Fruit fly (Drosophila melanogaster) whole organism, prepupa: Measurements from ENCODE around the gene Fkbp39.

Experiments used
- Blimp-1 ChIP-seq: fragments of 200-800 bp; sonication (Bioruptor generic); optimal IDR thresholded peaks from 3 replicates; lab custom pipeline; 2017; ENCODE audit warnings: missing biosample characterization, missing genetic modification characterization, mild to moderate bottlenecking, moderate library complexity, missing genetic modification reagents
- CG10669 ChIP-seq: fragments of 200-800 bp; sonication (Bioruptor generic); optimal IDR thresholded peaks from 3 replicates; lab custom pipeline; 2018; ENCODE audit warnings: missing biosample characterization, mild to moderate bottlenecking, missing genetic modification characterization, moderate library complexity
- CG11762 ChIP-seq: fragments of 200-800 bp; sonication (Bioruptor generic); optimal IDR thresholded peaks from 3 replicates; lab custom pipeline; 2016; ENCODE audit warnings: missing biosample characterization, missing genetic modification characterization; ENCODE audit not compliant: insufficient read depth
- CG11902 ChIP-seq: fragments of 200-800 bp; sonication (Bioruptor generic); optimal IDR thresholded peaks from 3 replicates; lab custom pipeline; 2016; ENCODE audit warnings: missing biosample characterization, missing genetic modification characterization
- CG15336 ChIP-seq: fragments of 200-800 bp; sonication (Bioruptor generic); IDR thresholded peaks from 2 replicates; pipeline ENCODE4 v1.3.6; 2022; ENCODE audit warnings: missing biosample characterization, missing genetic modification characterization
- CG1621 ChIP-seq: fragments of 200-800 bp; sonication (Bioruptor generic); optimal IDR thresholded peaks from 3 replicates; lab custom pipeline; 2018; ENCODE audit warnings: missing biosample characterization, mild to moderate bottlenecking, missing genetic modification characterization
- CG16779 ChIP-seq: fragments of 200-800 bp; sonication (Bioruptor generic); optimal IDR thresholded peaks from 3 replicates; lab custom pipeline; 2017; ENCODE audit warnings: missing biosample characterization, mild to moderate bottlenecking, missing genetic modification characterization
- CG3919 ChIP-seq: fragments of 200-800 bp; sonication (Bioruptor generic); optimal IDR thresholded peaks from 3 replicates; lab custom pipeline; 2016; ENCODE audit warnings: missing biosample characterization, missing genetic modification characterization
- CG6276 ChIP-seq: fragments of 200-800 bp; sonication (Bioruptor generic); optimal IDR thresholded peaks from 2 replicates; lab custom pipeline; 2017; ENCODE audit warnings: missing biosample characterization, mild to moderate bottlenecking, missing genetic modification characterization
- CG6792 ChIP-seq: fragments of 200-800 bp; sonication (Bioruptor generic); optimal IDR thresholded peaks from 3 replicates; lab custom pipeline; 2016; ENCODE audit warnings: missing biosample characterization, missing genetic modification characterization
- CG8119 ChIP-seq: fragments of 200-800 bp; sonication (Bioruptor generic); IDR thresholded peaks from 3 replicates; pipeline ENCODE4 v1.3.6; 2022; ENCODE audit warnings: missing biosample characterization, missing genetic modification characterization
- CG8319 ChIP-seq: fragments of 200-800 bp; sonication (Bioruptor generic); optimal IDR thresholded peaks from 3 replicates; lab custom pipeline; 2016; ENCODE audit warnings: missing biosample characterization, missing genetic modification characterization
- CG8632 ChIP-seq: fragments of 200-800 bp; sonication (Bioruptor generic); optimal IDR thresholded peaks from 3 replicates; lab custom pipeline; 2016; ENCODE audit warnings: missing biosample characterization, missing genetic modification characterization
- Eip75B ChIP-seq: fragments of 200-800 bp; sonication (Bioruptor generic); optimal IDR thresholded peaks from 3 replicates; lab custom pipeline; 2016; ENCODE audit warnings: missing biosample characterization, missing genetic modification characterization
- Eip78C ChIP-seq: fragments of 200-800 bp; sonication (Bioruptor generic); peaks from one replicate; lab custom pipeline; 2016; ENCODE audit warnings: missing biosample characterization, missing genetic modification characterization
- Ets21C ChIP-seq: fragments of 200-800 bp; sonication (Bioruptor generic); optimal IDR thresholded peaks from 3 replicates; lab custom pipeline; 2016; ENCODE audit warnings: missing biosample characterization, missing genetic modification characterization
- Gug ChIP-seq: fragments of 200-800 bp; sonication (Bioruptor generic); IDR thresholded peaks from 2 replicates; pipeline ENCODE4 v1.3.6; 2022; ENCODE audit warnings: missing biosample characterization, missing genetic modification characterization
- Hr39 ChIP-seq: fragments of 200-800 bp; sonication (Bioruptor generic); optimal IDR thresholded peaks from 2 replicates; lab custom pipeline; 2016; ENCODE audit warnings: missing biosample characterization, missing genetic modification characterization
- Hr4 ChIP-seq: fragments of 200-800 bp; sonication (Bioruptor generic); optimal IDR thresholded peaks from 3 replicates; lab custom pipeline; 2016; ENCODE audit warnings: missing biosample characterization, missing genetic modification characterization
- Met ChIP-seq: fragments of 200-800 bp; sonication (Bioruptor generic); optimal IDR thresholded peaks from 3 replicates; lab custom pipeline; 2016; ENCODE audit warnings: missing biosample characterization, missing genetic modification characterization
- OdsH ChIP-seq: fragments of 200-800 bp; sonication (Bioruptor generic); optimal IDR thresholded peaks from 3 replicates; lab custom pipeline; 2016; ENCODE audit warnings: missing biosample characterization, missing genetic modification characterization
- Smox ChIP-seq: fragments of 200-800 bp; sonication (Bioruptor generic); optimal IDR thresholded peaks from 3 replicates; lab custom pipeline; 2016; ENCODE audit warnings: missing biosample characterization, missing genetic modification characterization
- Sox102F ChIP-seq: fragments of 200-800 bp; sonication (Bioruptor generic); optimal IDR thresholded peaks from 2 replicates; lab custom pipeline; 2016; ENCODE audit warnings: missing biosample characterization, mild to moderate bottlenecking, missing genetic modification characterization
- Sox14 ChIP-seq: fragments of 200-800 bp; sonication (Bioruptor generic); optimal IDR thresholded peaks from 3 replicates; lab custom pipeline; 2016; ENCODE audit warnings: missing biosample characterization, missing genetic modification characterization
- Sox15 ChIP-seq: fragments of 200-800 bp; sonication (Bioruptor generic); optimal IDR thresholded peaks from 3 replicates; lab custom pipeline; 2016; ENCODE audit warnings: missing biosample characterization, missing genetic modification characterization
- achi ChIP-seq: fragments of 200-800 bp; sonication (Bioruptor generic); optimal IDR thresholded peaks from 3 replicates; lab custom pipeline; 2016; ENCODE audit warnings: missing biosample characterization, missing genetic modification characterization
- acj6 ChIP-seq: fragments of 200-800 bp; sonication (Bioruptor generic); optimal IDR thresholded peaks from 3 replicates; lab custom pipeline; 2016; ENCODE audit warnings: missing biosample characterization, missing genetic modification characterization
- cyc ChIP-seq: fragments of 200-800 bp; sonication (Bioruptor generic); optimal IDR thresholded peaks from 3 replicates; lab custom pipeline; 2016; ENCODE audit warnings: missing biosample characterization, missing genetic modification characterization
- dsx ChIP-seq: fragments of 200-800 bp; optimal IDR thresholded peaks from 3 replicates; lab custom pipeline; 2019; ENCODE audit warnings: missing biosample characterization, mild to moderate bottlenecking, missing genetic modification characterization, moderate library complexity; ENCODE audit not compliant: poor library complexity, severe bottlenecking
- eg ChIP-seq: fragments of 200-800 bp; sonication (Bioruptor generic); IDR thresholded peaks from 3 replicates; pipeline ENCODE4 v1.3.6; 2022; ENCODE audit warnings: missing biosample characterization, missing genetic modification characterization
- esn ChIP-seq: fragments of 200-800 bp; sonication (Bioruptor generic); optimal IDR thresholded peaks from 2 replicates; lab custom pipeline; 2016; ENCODE audit warnings: missing biosample characterization, mild to moderate bottlenecking, missing genetic modification characterization, moderate library complexity
- fd59A ChIP-seq: fragments of 200-800 bp; sonication (Bioruptor generic); optimal IDR thresholded peaks from 2 replicates; lab custom pipeline; 2017; ENCODE audit warnings: missing biosample characterization, mild to moderate bottlenecking, missing genetic modification characterization, missing genetic modification reagents
- fd85E ChIP-seq: fragments of 200-800 bp; sonication (Bioruptor generic); optimal IDR thresholded peaks from 3 replicates; lab custom pipeline; 2016; ENCODE audit warnings: missing biosample characterization, missing genetic modification characterization
- fkh ChIP-seq: fragments of 200-800 bp; sonication (Bioruptor generic); optimal IDR thresholded peaks from 3 replicates; lab custom pipeline; 2017; ENCODE audit warnings: missing biosample characterization, mild to moderate bottlenecking, missing genetic modification characterization, moderate library complexity
- lz ChIP-seq: fragments of 200-800 bp; sonication (Bioruptor generic); optimal IDR thresholded peaks from 3 replicates; lab custom pipeline; 2016; ENCODE audit warnings: missing biosample characterization, missing genetic modification characterization
- net ChIP-seq: fragments of 200-800 bp; sonication (Bioruptor generic); optimal IDR thresholded peaks from 3 replicates; lab custom pipeline; 2016; ENCODE audit warnings: missing biosample characterization, missing genetic modification characterization
- salr ChIP-seq, 2 experiments: fragments of 200-800 bp; sonication (Bioruptor generic); optimal IDR thresholded peaks; 3 replicates each; lab custom pipeline; 2016 to 2018; ENCODE audit warnings: missing biosample characterization in 2 of 2, missing genetic modification characterization in 2 of 2, mild to moderate bottlenecking in 1 of 2
- ss ChIP-seq, 2 experiments: fragments of 200-800 bp; sonication (Bioruptor generic); optimal IDR thresholded peaks; 2 replicates in 1 of 2; 3 replicates in 1 of 2; lab custom pipeline; 2017 to 2018; ENCODE audit warnings: mild to moderate bottlenecking in 2 of 2, missing biosample characterization in 2 of 2, missing genetic modification characterization in 2 of 2, moderate library complexity in 1 of 2
- svp ChIP-seq: fragments of 200-800 bp; sonication (Bioruptor generic); peaks from one replicate; lab custom pipeline; 2016; ENCODE audit warnings: missing biosample characterization, missing genetic modification characterization
- topi ChIP-seq: fragments of 200-800 bp; sonication (Bioruptor generic); optimal IDR thresholded peaks from 3 replicates; lab custom pipeline; 2016; ENCODE audit warnings: missing biosample characterization, missing genetic modification characterization
- vri ChIP-seq: fragments of 200-800 bp; sonication (Bioruptor generic); optimal IDR thresholded peaks from 3 replicates; lab custom pipeline; 2016; ENCODE audit warnings: missing biosample characterization, mild to moderate bottlenecking, missing genetic modification characterization

The Fkbp39 gene

dm6 chr3R:15330472-15330871 is 2.5 kb downstream of the Fkbp39 start, which contains the start of gene mRpL9 (continued):
- no peak for TF ChIP-seq fd59A (GFP tag; lab: Kevin White, UChicago)

DNA sequence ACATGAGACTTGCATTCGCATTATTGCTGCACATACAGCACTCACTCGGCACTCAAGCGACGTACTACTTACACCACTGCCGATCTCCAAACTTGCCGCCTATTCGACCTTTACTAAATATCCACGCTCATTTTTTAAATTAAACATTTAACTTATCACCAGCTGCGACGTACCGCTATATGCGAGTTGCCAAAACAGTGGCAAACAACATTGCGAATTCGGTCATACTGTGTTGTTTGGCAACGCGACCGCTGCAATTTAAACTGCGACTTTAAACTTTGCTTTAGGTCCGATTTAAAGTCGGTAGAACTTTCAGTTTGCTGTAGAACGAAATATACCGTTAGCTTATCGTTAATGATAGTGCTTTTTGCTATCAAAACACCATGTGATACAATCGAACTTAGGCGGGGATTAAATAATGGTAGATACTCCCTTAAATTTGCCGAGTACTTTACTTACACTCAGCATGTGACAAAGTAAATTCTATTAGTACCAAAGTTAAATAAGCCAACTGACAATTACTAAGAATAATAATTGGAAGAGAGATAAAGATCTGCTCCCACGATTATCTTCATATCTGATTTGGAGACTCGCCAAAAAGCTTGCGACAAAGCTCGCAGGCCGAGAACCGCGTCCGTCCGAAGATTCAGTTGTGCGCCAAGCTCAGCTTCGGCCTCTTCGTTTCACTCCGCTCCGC is 4.7 kb downstream of the Fkbp39 start, which contains the start of the genes CG6236 and ea:
CG6236 (minus strand) TSS at position 187 of the 697 bp plus-strand sequence.
ea (plus strand) TSS at position 647 of the 697 bp plus-strand sequence.
- TF ChIP-seq fd85E (GFP tag; lab: Kevin White, UChicago) (no peak), Met (GFP tag; lab: Kevin White, UChicago) (no peak), CG1621 (tag; lab: Kevin White, UChicago) (no peak), OdsH (GFP tag; lab: Kevin White, UChicago) (no peak), Sox15 (no peak), vri (GFP tag; lab: Kevin White, UChicago) (no peak), CG6792 (GFP tag; lab: Kevin White, UChicago) (no peak), acj6 (GFP tag; lab: Kevin White, UChicago) (no peak), CG8632 (no peak), net (no peak), svp (no peak), CG10669 (no peak), salr (GFP tag; optimal IDR thresholded peaks at IDR 0.05; lab: Kevin White, UChicago) (no peak), ss (GFP tag; optimal IDR thresholded peaks at IDR 0.05; lab: Kevin White, UChicago) (no peak), CG8319 (no peak), Eip78C (GFP tag; lab: Kevin White, UChicago) (no peak), fd59A (GFP tag; lab: Kevin White, UChicago) (no peak)
- TF ChIP-seq, all 60 proteins: peak for 0

DNA sequence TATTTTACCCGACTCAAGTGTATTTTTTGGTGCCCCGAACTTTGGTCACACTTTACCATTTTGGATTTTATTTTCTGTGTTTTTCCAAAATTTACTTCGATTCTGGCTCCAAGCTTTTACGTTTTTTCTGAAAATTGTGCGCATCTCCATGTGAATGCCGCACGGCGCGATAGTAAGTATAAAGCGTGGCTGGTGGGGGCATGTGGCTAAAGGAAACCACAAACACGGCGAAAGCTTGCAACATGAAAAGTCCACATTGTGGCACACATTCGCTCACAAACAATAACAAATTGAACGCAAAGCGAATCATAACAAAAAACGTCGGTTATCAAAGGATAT is 12.2 kb downstream of the Fkbp39 start, which contains the start of gene ear:
ear (plus strand) TSS at position 10 of the 339 bp plus-strand sequence.
- TF ChIP-seq svp (no peak), Smox (GFP tag; lab: Kevin White, UChicago) (no peak), dsx (GFP tag; lab: Kevin White, UChicago) (peak; percentile 3)

- TF ChIP-seq Sox15 = peak; percentile 20
- TF ChIP-seq CG6276 (GFP tag; lab: Kevin White, UChicago) = no peak
- no peak for TF ChIP-seq Sox102F (GFP tag; lab: Kevin White, UChicago)
- no peak for TF ChIP-seq CG16779 (tag; lab: Kevin White, UChicago)
- TF ChIP-seq CG15336 (GFP tag; lab: Robert Waterston, UW) = 0 out of 2 replicates have a peak, but pooled peaks have one; percentile 24
- peak; percentile 61 for TF ChIP-seq Sox14 (GFP tag; lab: Kevin White, UChicago)
- TF ChIP-seq CG3919 (GFP tag; lab: Kevin White, UChicago) = peak; percentile 63
- peak; percentile 40 for TF ChIP-seq CG8632
- peak; percentile 50 for TF ChIP-seq Hr4 (GFP tag; lab: Kevin White, UChicago)
- TF ChIP-seq fkh (GFP tag; lab: Kevin White, UChicago) = peak; percentile 59
- peak; percentile 63 for TF ChIP-seq topi (GFP tag; lab: Kevin White, UChicago)
- TF ChIP-seq ss (GFP tag; optimal IDR thresholded peaks at IDR 0.05; lab: Kevin White, UChicago) = peak in 1 of 2 experiments; percentile 42
- no peak for TF ChIP-seq Smox (GFP tag; lab: Kevin White, UChicago)
- peak; percentile 54 for TF ChIP-seq eg (GFP tag; lab: Robert Waterston, UW)
- peak; percentile 68 for TF ChIP-seq lz (GFP tag; lab: Kevin White, UChicago)
- peak; percentile 76 for TF ChIP-seq esn (GFP tag; lab: Kevin White, UChicago)
- peak; percentile 58 for TF ChIP-seq Ets21C
- TF ChIP-seq fd85E (GFP tag; lab: Kevin White, UChicago) = no peak
- peak; percentile 58 for TF ChIP-seq Met (GFP tag; lab: Kevin White, UChicago)
- TF ChIP-seq CG6792 (GFP tag; lab: Kevin White, UChicago) = peak; percentile 46
- TF ChIP-seq fd59A (GFP tag; lab: Kevin White, UChicago) = peak; percentile 30
- TF ChIP-seq Blimp-1 (GFP tag; lab: Kevin White, UChicago) = peak; percentile 7
- TF ChIP-seq achi (GFP tag; lab: Kevin White, UChicago) = peak; percentile 48
- TF ChIP-seq vri (GFP tag; lab: Kevin White, UChicago) = no peak
- TF ChIP-seq Eip75B (GFP tag; lab: Kevin White, UChicago) = peak; percentile 61
- peak; percentile 40 to 64 for TF ChIP-seq salr (GFP tag; optimal IDR thresholded peaks at IDR 0.05; lab: Kevin White, UChicago)
- peak; percentile 37; the same call in 1 of the 3 replicates for TF ChIP-seq CG8119 (GFP tag; lab: Robert Waterston, UW)
- TF ChIP-seq cyc (GFP tag; lab: Kevin White, UChicago) = peak; percentile 37
- TF ChIP-seq Gug = no peak
- TF ChIP-seq CG11762 (GFP tag; lab: Kevin White, UChicago) = peak; percentile 16
- no peak for TF ChIP-seq svp
- TF ChIP-seq CG11902 (GFP tag; lab: Kevin White, UChicago) = peak; percentile 16
- TF ChIP-seq Hr39 (GFP tag; lab: Kevin White, UChicago) = peak; percentile 55
Observed at dm6 chr3R:15319912-15320746, 12.8 kb downstream of the Fkbp39 start, which contains the start of the genes CG6276 and CG44040. Gene CG6276 (minus strand): TSS chr3R:15320069. Gene CG44040 (plus strand): TSS chr3R:15320378.
